Worm (Caenorhabditis elegans): Measurements from ENCODE around the gene C06A1.7.

- TF ChIP-seq hmg-4 (GFP tag; optimal IDR thresholded peaks at IDR 0.05) = no peak
- no peak for TF ChIP-seq ama-1 (optimal IDR thresholded peaks at IDR 0.05)
- TF ChIP-seq ets-7 (tag; optimal IDR thresholded peaks at IDR 0.05) = no peak
Observed at ce11 chrII:10551985-10552736, 12.5 kb upstream of the C06A1.7 start.

Data from whole organism, early embryonic.